Fruit fly (Drosophila melanogaster) whole organism, embryonic: Measurements from ENCODE around the gene CG1231.
A peak's percentile ranks its signal among the peaks of the same experiment; 100 is the strongest.

Experiments used
- Ada2b ChIP-seq: fragments of 200-800 bp; sonication (Bioruptor generic); IDR thresholded peaks from 2 replicates; pipeline ENCODE4 v1.3.6; 2022; ENCODE audit warnings: missing biosample characterization, missing genetic modification characterization
- B-H1 ChIP-seq: fragments of 200-800 bp; sonication (Bioruptor generic); IDR thresholded peaks from 3 replicates; pipeline ENCODE4 v1.3.6; 2022; ENCODE audit warnings: missing biosample characterization, missing genetic modification characterization
- CG10274 ChIP-seq: fragments of 200-800 bp; sonication (Bioruptor generic); optimal IDR thresholded peaks from 3 replicates; lab custom pipeline; 2017; ENCODE audit warnings: missing biosample characterization, mild to moderate bottlenecking, missing genetic modification characterization
- CG10565 ChIP-seq: fragments of 200-800 bp; sonication (Bioruptor generic); optimal IDR thresholded peaks from 3 replicates; lab custom pipeline; 2016; ENCODE audit warnings: missing biosample characterization, mild to moderate bottlenecking, missing genetic modification characterization
- CG11560 ChIP-seq: fragments of 200-800 bp; sonication (Bioruptor generic); IDR thresholded peaks from 3 replicates; pipeline ENCODE4 v1.3.6; 2022; ENCODE audit warnings: missing biosample characterization, missing genetic modification characterization
- CG12744 ChIP-seq: fragments of 200-800 bp; sonication (Bioruptor generic); optimal IDR thresholded peaks from 2 replicates; lab custom pipeline; 2016; ENCODE audit warnings: missing biosample characterization, missing genetic modification characterization
- CG12769 ChIP-seq: fragments of 200-800 bp; sonication (Bioruptor generic); optimal IDR thresholded peaks from 2 replicates; lab custom pipeline; 2019; ENCODE audit warnings: missing biosample characterization, mild to moderate bottlenecking, missing genetic modification characterization, moderate library complexity
- CG14050 ChIP-seq: fragments of 200-800 bp; sonication (Bioruptor generic); IDR thresholded peaks from 3 replicates; pipeline ENCODE4 v1.3.6; 2022; ENCODE audit warnings: missing biosample characterization, missing genetic modification characterization
- CG14965 ChIP-seq: fragments of 200-800 bp; sonication (Bioruptor generic); optimal IDR thresholded peaks from 2 replicates; lab custom pipeline; 2016; ENCODE audit warnings: missing biosample characterization, missing genetic modification characterization, borderline replicate concordance
- CG15514 ChIP-seq: fragments of 200-800 bp; sonication (Bioruptor generic); optimal IDR thresholded peaks from 3 replicates; lab custom pipeline; 2017; ENCODE audit warnings: missing biosample characterization, missing genetic modification characterization, mild to moderate bottlenecking, moderate library complexity, missing genetic modification reagents
- CG16815 ChIP-seq: fragments of 200-800 bp; sonication (Bioruptor generic); optimal IDR thresholded peaks from 3 replicates; lab custom pipeline; 2017; ENCODE audit warnings: missing biosample characterization, mild to moderate bottlenecking, missing genetic modification characterization
- CG2116 ChIP-seq: fragments of 200-800 bp; sonication (Bioruptor generic); optimal IDR thresholded peaks from 3 replicates; lab custom pipeline; 2018; ENCODE audit warnings: missing biosample characterization, mild to moderate bottlenecking, missing genetic modification characterization
- CG2712 ChIP-seq: fragments of 200-800 bp; optimal IDR thresholded peaks from 3 replicates; lab custom pipeline; 2019; ENCODE audit warnings: missing biosample characterization, mild to moderate bottlenecking, missing genetic modification characterization, moderate library complexity
- CG30431 ChIP-seq: fragments of 200-800 bp; sonication (Bioruptor generic); optimal IDR thresholded peaks from 2 replicates; lab custom pipeline; 2017; ENCODE audit warnings: missing biosample characterization, missing genetic modification characterization
- CG34376 ChIP-seq: fragments of 200-800 bp; sonication (Bioruptor generic); optimal IDR thresholded peaks from 2 replicates; lab custom pipeline; 2018; ENCODE audit warnings: missing biosample characterization, mild to moderate bottlenecking, missing genetic modification characterization
- CG34422 ChIP-seq: fragments of 200-800 bp; sonication (Bioruptor generic); IDR thresholded peaks from 3 replicates; pipeline ENCODE4 v1.3.6; 2022; ENCODE audit warnings: missing biosample characterization, missing genetic modification characterization
- CG4404 ChIP-seq: fragments of 200-800 bp; sonication (Bioruptor generic); IDR thresholded peaks from 2 replicates; pipeline ENCODE4 v1.3.6; 2022; ENCODE audit warnings: missing biosample characterization, missing genetic modification characterization
- CG4854 ChIP-seq: fragments of 200-800 bp; sonication (Bioruptor generic); optimal IDR thresholded peaks from 2 replicates; lab custom pipeline; 2016; ENCODE audit warnings: missing biosample characterization, missing genetic modification characterization, inconsistent platforms
- CG6254 ChIP-seq: fragments of 200-800 bp; sonication (Bioruptor generic); optimal IDR thresholded peaks from 3 replicates; lab custom pipeline; 2017; ENCODE audit warnings: mild to moderate bottlenecking, missing biosample characterization, missing genetic modification reagents, missing genetic modification characterization
- CG7372 ChIP-seq: fragments of 200-800 bp; sonication (Bioruptor generic); IDR thresholded peaks from 2 replicates; pipeline ENCODE4 v1.3.6; 2022; ENCODE audit warnings: missing biosample characterization, missing genetic modification characterization
- CG7987 ChIP-seq: fragments of 200-800 bp; sonication (Bioruptor generic); optimal IDR thresholded peaks from 2 replicates; lab custom pipeline; 2018; ENCODE audit warnings: missing biosample characterization, mild to moderate bottlenecking, missing genetic modification characterization, moderate library complexity
- CG9817 ChIP-seq: fragments of 200-800 bp; sonication (Bioruptor generic); optimal IDR thresholded peaks from 2 replicates; lab custom pipeline; 2018; ENCODE audit warnings: missing biosample characterization, mild to moderate bottlenecking, missing genetic modification characterization, moderate library complexity
- CHES-1-like ChIP-seq: fragments of 200-800 bp; sonication (Bioruptor generic); optimal IDR thresholded peaks from 2 replicates; lab custom pipeline; 2016; ENCODE audit warnings: missing biosample characterization, missing genetic modification characterization
- Chrac-16 ChIP-seq: fragments of 200-800 bp; sonication (Bioruptor generic); optimal IDR thresholded peaks from 3 replicates; lab custom pipeline; 2016; ENCODE audit warnings: missing biosample characterization, missing genetic modification characterization
- CoRest ChIP-seq: fragments of 200-800 bp; sonication (Bioruptor generic); optimal IDR thresholded peaks from 3 replicates; lab custom pipeline; 2018; ENCODE audit warnings: missing biosample characterization, mild to moderate bottlenecking, missing genetic modification characterization, moderate library complexity
- D19A ChIP-seq: fragments of 200-800 bp; optimal IDR thresholded peaks from 3 replicates; lab custom pipeline; 2019; ENCODE audit warnings: missing biosample characterization, mild to moderate bottlenecking, missing genetic modification characterization, moderate library complexity
- E2f1 ChIP-seq: fragments of 200-800 bp; sonication (Bioruptor generic); IDR thresholded peaks from 2 replicates; pipeline ENCODE4 v1.3.6; 2022; ENCODE audit warnings: missing biosample characterization, missing genetic modification characterization
- Gsc ChIP-seq: fragments of 200-800 bp; sonication (Bioruptor generic); IDR thresholded peaks from 2 replicates; pipeline ENCODE4 v1.3.6; 2022; ENCODE audit warnings: missing biosample characterization, missing genetic modification characterization
- Hr39 ChIP-seq: fragments of >200 bp; optimal IDR thresholded peaks from 2 replicates; lab custom pipeline; 2017
- NC2β ChIP-seq: fragments of 200-800 bp; sonication (Bioruptor generic); optimal IDR thresholded peaks from 2 replicates; lab custom pipeline; 2016; ENCODE audit warnings: missing biosample characterization, missing genetic modification characterization
- NFAT ChIP-seq: fragments of 200-800 bp; sonication (Bioruptor generic); IDR thresholded peaks from 2 replicates; pipeline ENCODE4 v1.3.6; 2022; ENCODE audit warnings: missing biosample characterization, missing genetic modification characterization
- Oli ChIP-seq: fragments of 200-800 bp; sonication (Bioruptor generic); optimal IDR thresholded peaks from 2 replicates; lab custom pipeline; 2018; ENCODE audit warnings: missing biosample characterization, mild to moderate bottlenecking, missing genetic modification characterization, moderate library complexity
- Ptx1 ChIP-seq: fragments of 200-800 bp; sonication (Bioruptor generic); IDR thresholded peaks from 2 replicates; pipeline ENCODE4 v1.3.6; 2022; ENCODE audit warnings: missing biosample characterization, missing genetic modification characterization
- Sry-β ChIP-seq: fragments of 200-800 bp; sonication (Bioruptor generic); optimal IDR thresholded peaks from 2 replicates; lab custom pipeline; 2018; ENCODE audit warnings: missing biosample characterization, mild to moderate bottlenecking, missing genetic modification characterization, moderate library complexity
- Stat92E ChIP-seq, 3 experiments: fragments of >200 bp in 2 of 3; fragments of 200-800 bp in 1 of 3; sonication (Bioruptor generic) in 1 of 3; optimal IDR thresholded peaks; 2 replicates each; lab custom pipeline; 2017 to 2019; ENCODE audit warnings: missing biosample characterization in 3 of 3, missing genetic modification characterization in 3 of 3, mild to moderate bottlenecking in 1 of 3, moderate library complexity in 1 of 3
- btn ChIP-seq: fragments of 200-800 bp; sonication (Bioruptor generic); optimal IDR thresholded peaks from 2 replicates; lab custom pipeline; 2016; ENCODE audit warnings: missing biosample characterization, missing genetic modification characterization
- cas ChIP-seq: fragments of 200-800 bp; sonication (Bioruptor generic); IDR thresholded peaks from 2 replicates; pipeline ENCODE4 v1.3.6; 2022; ENCODE audit warnings: missing biosample characterization, missing genetic modification characterization
- cg ChIP-seq: fragments of 200-800 bp; sonication (Bioruptor generic); optimal IDR thresholded peaks from 3 replicates; lab custom pipeline; 2019; ENCODE audit warnings: missing biosample characterization, mild to moderate bottlenecking, missing genetic modification characterization, moderate library complexity
- dpn ChIP-seq, 2 experiments: fragments of 200-800 bp; sonication (Bioruptor generic); optimal IDR thresholded peaks; 3 replicates each; lab custom pipeline; 2016; ENCODE audit warnings: missing biosample characterization in 2 of 2, missing genetic modification characterization in 2 of 2
- emc ChIP-seq: fragments of 200-800 bp; sonication (Bioruptor generic); optimal IDR thresholded peaks from 2 replicates; lab custom pipeline; 2016; ENCODE audit warnings: missing biosample characterization, missing genetic modification characterization
- h ChIP-seq: fragments of >200 bp; optimal IDR thresholded peaks from 2 replicates; lab custom pipeline; 2017
- lmd ChIP-seq: fragments of 200-800 bp; sonication (Bioruptor generic); IDR thresholded peaks from 2 replicates; pipeline ENCODE4 v1.3.6; 2022; ENCODE audit warnings: missing biosample characterization, missing genetic modification characterization
- lov ChIP-seq, 2 experiments: fragments of 200-800 bp in 1 of 2; fragments of >200 bp in 1 of 2; sonication (Bioruptor generic) in 1 of 2; IDR thresholded peaks in 1 of 2; optimal IDR thresholded peaks in 1 of 2; 2 replicates in 1 of 2; 3 replicates in 1 of 2; pipeline versions ENCODE4 v1.3.6 to Lab custom; 2017 to 2022; ENCODE audit warnings: missing biosample characterization in 1 of 2, missing genetic modification characterization in 1 of 2
- maf-S ChIP-seq: fragments of 200-800 bp; sonication (Bioruptor generic); optimal IDR thresholded peaks from 2 replicates; lab custom pipeline; 2016; ENCODE audit warnings: missing biosample characterization, missing genetic modification characterization
- nom ChIP-seq: fragments of 200-800 bp; sonication (Bioruptor generic); optimal IDR thresholded peaks from 2 replicates; lab custom pipeline; 2017; ENCODE audit warnings: missing biosample characterization, missing genetic modification characterization, mild to moderate bottlenecking, moderate library complexity, missing genetic modification reagents
- phol ChIP-seq: fragments of 200-800 bp; sonication (Bioruptor generic); optimal IDR thresholded peaks from 3 replicates; lab custom pipeline; 2018; ENCODE audit warnings: missing biosample characterization, mild to moderate bottlenecking, missing genetic modification characterization, moderate library complexity
- slp2 ChIP-seq: fragments of 200-800 bp; sonication (Bioruptor generic); optimal IDR thresholded peaks from 2 replicates; lab custom pipeline; 2016; ENCODE audit warnings: missing biosample characterization, missing genetic modification characterization
- sug ChIP-seq: fragments of 200-800 bp; optimal IDR thresholded peaks from 2 replicates; lab custom pipeline; 2019; ENCODE audit warnings: missing biosample characterization, mild to moderate bottlenecking, missing genetic modification characterization, moderate library complexity
- tin ChIP-seq: fragments of 200-800 bp; sonication (Bioruptor generic); optimal IDR thresholded peaks from 3 replicates; lab custom pipeline; 2016; ENCODE audit warnings: missing biosample characterization, missing genetic modification characterization
- tll ChIP-seq, 2 experiments: fragments of 200-800 bp in 1 of 2; fragments of >200 bp in 1 of 2; sonication (Bioruptor generic) in 1 of 2; optimal IDR thresholded peaks; 2 replicates each; lab custom pipeline; 2017 to 2019; ENCODE audit warnings: missing biosample characterization in 2 of 2, missing genetic modification characterization in 2 of 2, mild to moderate bottlenecking in 1 of 2, moderate library complexity in 1 of 2

The CG1231 gene

DNA sequence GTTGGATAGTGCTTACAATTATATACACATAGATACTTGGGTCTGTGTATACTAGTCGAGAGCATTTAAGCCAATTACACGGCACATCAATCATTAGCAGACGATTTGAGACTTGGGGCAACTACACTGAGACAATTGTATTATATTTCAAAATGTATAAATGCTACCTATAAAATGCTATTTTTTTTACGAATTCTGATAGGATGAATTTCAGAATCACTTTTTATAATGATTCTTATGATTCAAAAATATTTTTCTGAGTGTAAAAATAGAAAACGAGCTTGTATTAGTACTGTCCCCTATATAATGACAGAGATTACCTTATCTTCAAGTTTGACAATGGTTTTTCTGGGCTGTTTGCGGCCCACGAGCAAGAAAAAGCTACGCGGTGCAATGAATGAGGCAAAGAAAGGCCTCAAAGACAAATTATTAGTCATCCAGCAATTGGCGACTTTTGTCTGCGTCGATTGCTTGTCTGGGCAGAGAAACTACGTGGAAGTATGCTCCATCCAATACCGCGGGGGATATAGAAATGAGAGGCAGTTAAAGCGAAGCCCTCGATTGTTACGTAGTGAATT, 5.5 kb upstream of the CG1231 start (continued):
- TF ChIP-seq D19A (tag; lab: Kevin White, UChicago) (no peak), CG12769 (tag; lab: Kevin White, UChicago) (no peak), h (no peak), maf-S (GFP tag; lab: Kevin White, UChicago) (peak; percentile 32), CG4854 (no peak), tll (GFP tag; optimal IDR thresholded peaks at IDR 0.05; lab: Kevin White, UChicago) (no peak), CoRest (peak; percentile 66), B-H1 (GFP tag; lab: Robert Waterston, UW) (peak; percentile 72), cg (peak; percentile 49), CG14050 (GFP tag; lab: Robert Waterston, UW) (peak; percentile 45; the same call in 1 of the 3 replicates), CG10565 (no peak), Oli (tag; lab: Kevin White, UChicago) (peak; percentile 66), CG9817 (tag; lab: Kevin White, UChicago) (peak; percentile 45), nom (no peak), E2f1 (GFP tag; lab: Robert Waterston, UW) (peak; percentile 85), Ada2b (GFP tag; lab: Robert Waterston, UW) (peak; percentile 84), Hr39 (lab: Kevin White, UChicago) (no peak), CG7987 (GFP tag; lab: Kevin White, UChicago) (no peak), Chrac-16 (GFP tag; lab: Kevin White, UChicago) (peak; percentile 59), CG15514 (GFP tag; lab: Kevin White, UChicago) (peak; percentile 43), CG4404 (GFP tag; lab: Robert Waterston, UW) (peak; percentile 45; the same call in 1 of the 2 replicates), phol (tag; lab: Kevin White, UChicago) (peak; percentile 80), Sry-β (GFP tag; lab: Kevin White, UChicago) (no peak), lmd (GFP tag; lab: Robert Waterston, UW) (peak; percentile 85), CG10274 (GFP tag; lab: Kevin White, UChicago) (no peak), lov (optimal IDR thresholded peaks at IDR 0.05; lab: Kevin White, UChicago) (no peak), lov (GFP tag; IDR thresholded peaks at IDR 0.05; lab: Robert Waterston, UW) (no peak; the same call in 2 of the 3 replicates), Gsc (GFP tag; lab: Robert Waterston, UW) (no peak), btn (GFP tag; lab: Kevin White, UChicago) (peak; percentile 48), CG34422 (GFP tag; lab: Robert Waterston, UW) (peak; percentile 78), CG14965 (GFP tag; lab: Kevin White, UChicago) (no peak), CG34376 (GFP tag; lab: Kevin White, UChicago) (no peak), NC2β (GFP tag; lab: Kevin White, UChicago) (no peak), sug (tag; lab: Kevin White, UChicago) (peak; percentile 67), CG7372 (no peak), emc (GFP tag; lab: Kevin White, UChicago) (no peak), CG2116 (GFP tag; lab: Kevin White, UChicago) (peak; percentile 1), CHES-1-like (GFP tag; lab: Kevin White, UChicago) (no peak), CG12744 (GFP tag; lab: Kevin White, UChicago) (peak; percentile 20), tin (GFP tag; lab: Kevin White, UChicago) (peak; percentile 53), CG16815 (GFP tag; lab: Kevin White, UChicago) (peak; percentile 20), slp2 (peak; percentile 55), NFAT (GFP tag; lab: Robert Waterston, UW) (peak; percentile 39; the same call in 1 of the 2 replicates), CG11560 (tag; lab: Robert Waterston, UW) (0 out of 3 replicates have a peak, but pooled peaks have one; percentile 49), CG6254 (peak; percentile 50), Stat92E (GFP tag; optimal IDR thresholded peaks at IDR 0.05; lab: Kevin White, UChicago) (peak in 1 of 3 experiments; percentile 23), Ptx1 (GFP tag; lab: Robert Waterston, UW) (peak; percentile 91), dpn (GFP tag; optimal IDR thresholded peaks at IDR 0.05; lab: Kevin White, UChicago) (peak; percentile 65 to 74), cas (GFP tag; lab: Robert Waterston, UW) (peak; percentile 70), CG30431 (GFP tag; lab: Kevin White, UChicago) (no peak), CG2712 (tag; lab: Kevin White, UChicago) (peak; percentile 87)
